Fruit fly (Drosophila melanogaster): ENCODE results near the gene Larp4B.

The Larp4B gene

dm6 chr3L:3240597-3241367 lies 16.1 kb downstream of the Larp4B start (continued):
- TF ChIP-seq CG16813 (GFP tag; IDR thresholded peaks at IDR 0.05; ENCODE audit: partially characterized antibody) = no peak
- no peak for TF ChIP-seq CG3847 (GFP tag; IDR thresholded peaks at IDR 0.05)
- TF ChIP-seq cad (GFP tag; optimal IDR thresholded peaks at IDR 0.05) = no peak
- no peak for TF ChIP-seq CG13296 (GFP tag; optimal IDR thresholded peaks at IDR 0.05)
- TF ChIP-seq CG2202 (tag; optimal IDR thresholded peaks at IDR 0.05) = no peak
- no peak for TF ChIP-seq Atf-2 (GFP tag; optimal IDR thresholded peaks at IDR 0.05)
- TF ChIP-seq Hmx (GFP tag; optimal IDR thresholded peaks at IDR 0.05) = no peak
- peak; percentile 27 for TF ChIP-seq PHDP (tag; optimal IDR thresholded peaks at IDR 0.05)
- no peak for TF ChIP-seq CG14667 (GFP tag; IDR thresholded peaks at IDR 0.05)
- peak; percentile 44 for TF ChIP-seq tap (tag; optimal IDR thresholded peaks at IDR 0.05)
- no peak for TF ChIP-seq Hsf (GFP tag; optimal IDR thresholded peaks at IDR 0.05)
- peak; percentile 49 for TF ChIP-seq CG15269 (tag; optimal IDR thresholded peaks at IDR 0.05)
- TF ChIP-seq CG17385 (GFP tag; optimal IDR thresholded peaks at IDR 0.05) = peak; percentile 49
- TF ChIP-seq Stat92E (GFP tag; optimal IDR thresholded peaks at IDR 0.05) = no peak
- no peak for TF ChIP-seq pum (GFP tag; optimal IDR thresholded peaks at IDR 0.05)
- no peak for TF ChIP-seq CG2116 (GFP tag; optimal IDR thresholded peaks at IDR 0.05)
- no peak for TF ChIP-seq CG1529 (GFP tag; optimal IDR thresholded peaks at IDR 0.05)
- TF ChIP-seq CG4404 (GFP tag; IDR thresholded peaks at IDR 0.05) = no peak
- TF ChIP-seq Lim3 (GFP tag; IDR thresholded peaks at IDR 0.05) = no peak
- no peak for TF ChIP-seq zfh2 (GFP tag; optimal IDR thresholded peaks at IDR 0.05)
- peak; percentile 53 for TF ChIP-seq CG2712 (tag; optimal IDR thresholded peaks at IDR 0.05)
- TF ChIP-seq CG12744 (GFP tag; optimal IDR thresholded peaks at IDR 0.05) = no peak
- TF ChIP-seq danr (GFP tag; IDR thresholded peaks at IDR 0.05) = no peak
- peak; percentile 56 for TF ChIP-seq Ssrp (tag; optimal IDR thresholded peaks at IDR 0.05)
- TF ChIP-seq corto (GFP tag; optimal IDR thresholded peaks at IDR 0.05) = peak; percentile 90
- TF ChIP-seq dpn (GFP tag; optimal IDR thresholded peaks at IDR 0.05) = peak in 1 of 2 experiments; percentile 31
- TF ChIP-seq CoRest (tag; optimal IDR thresholded peaks at IDR 0.05) = peak; percentile 50
- no peak for TF ChIP-seq abd-A (tag; optimal IDR thresholded peaks at IDR 0.05)
- no peak for TF ChIP-seq CG6254 (GFP tag; optimal IDR thresholded peaks at IDR 0.05)
- TF ChIP-seq mirr (GFP tag; optimal IDR thresholded peaks at IDR 0.05) = no peak
- TF ChIP-seq HmgD (GFP tag; optimal IDR thresholded peaks at IDR 0.05) = no peak
- no peak for TF ChIP-seq h (optimal IDR thresholded peaks at IDR 0.05)
- no peak for TF ChIP-seq NK7.1 (GFP tag; optimal IDR thresholded peaks at IDR 0.05)
- TF ChIP-seq CG7745 (tag; optimal IDR thresholded peaks at IDR 0.05) = no peak
- no peak for TF ChIP-seq sna (GFP tag; IDR thresholded peaks at IDR 0.05; ENCODE audit: partially characterized antibody)
- TF ChIP-seq gfzf (GFP tag; optimal IDR thresholded peaks at IDR 0.05) = no peak
- TF ChIP-seq en (GFP tag; optimal IDR thresholded peaks at IDR 0.05) = no peak
- peak; percentile 8 for TF ChIP-seq twi (tag; optimal IDR thresholded peaks at IDR 0.05)
- peak; percentile 34 for TF ChIP-seq CG10979 (tag; optimal IDR thresholded peaks at IDR 0.05)
- peak; percentile 30 for TF ChIP-seq CG2678 (tag; optimal IDR thresholded peaks at IDR 0.05)
- TF ChIP-seq nerfin-2 (GFP tag; IDR thresholded peaks at IDR 0.05; ENCODE audit: partially characterized antibody) = no peak
- no peak for TF ChIP-seq CG6689 (GFP tag; IDR thresholded peaks at IDR 0.05)
- peak; percentile 70 for TF ChIP-seq crol (GFP tag; IDR thresholded peaks at IDR 0.05)
- no peak for TF ChIP-seq cato (GFP tag; optimal IDR thresholded peaks at IDR 0.05; ENCODE audit: borderline replicate concordance)
- no peak for TF ChIP-seq CG4282 (GFP tag; optimal IDR thresholded peaks at IDR 0.05)
- no peak for TF ChIP-seq CG3281 (GFP tag; optimal IDR thresholded peaks at IDR 0.05)
- TF ChIP-seq Ptx1 (GFP tag; IDR thresholded peaks at IDR 0.05) = 0 out of 2 replicates have a peak, but pooled peaks have one; percentile 11
- TF ChIP-seq phol (tag; optimal IDR thresholded peaks at IDR 0.05) = peak; percentile 34
- no peak for TF ChIP-seq CG7271 (tag; optimal IDR thresholded peaks at IDR 0.05)
- peak; percentile 29 for TF ChIP-seq az2 (GFP tag; optimal IDR thresholded peaks at IDR 0.05)

Data from whole organism, embryonic.